Worm (Caenorhabditis elegans) whole organism, early embryonic: ENCODE results near the gene nhr-201.

Source experiments
- B0310.2 ChIP-seq: sonication (generic microtip); optimal IDR thresholded peaks from 2 replicates; lab custom pipeline; 2016; ENCODE audit warnings: mild to moderate bottlenecking, missing genetic modification characterization, missing compliant biosample characterization
- F13C5.2 ChIP-seq: sonication (generic microtip); optimal IDR thresholded peaks from 2 replicates; lab custom pipeline; 2017; ENCODE audit warnings: mild to moderate bottlenecking, missing genetic modification characterization, inconsistent platforms, missing compliant biosample characterization
- aly-1 ChIP-seq: sonication (generic microtip); optimal IDR thresholded peaks from 2 replicates; lab custom pipeline; 2016; ENCODE audit warnings: missing genetic modification characterization, missing compliant biosample characterization
- ama-1 ChIP-seq: fragments of 150-350 bp; optimal IDR thresholded peaks from 2 replicates; lab custom pipeline; 2014
- ceh-13 ChIP-seq: fragments of 200-800 bp; sonication (Bioruptor generic); optimal IDR thresholded peaks from 2 replicates; lab custom pipeline; 2018; ENCODE audit warnings: mild to moderate bottlenecking, missing genetic modification characterization, missing compliant biosample characterization
- ceh-36 ChIP-seq: sonication (generic microtip); optimal IDR thresholded peaks from 2 replicates; lab custom pipeline; 2016; ENCODE audit warnings: missing genetic modification characterization, inconsistent platforms, missing compliant biosample characterization
- ets-7 ChIP-seq: sonication (generic microtip); optimal IDR thresholded peaks from 2 replicates; lab custom pipeline; 2016; ENCODE audit warnings: missing genotype, missing genetic modification characterization, missing compliant biosample characterization
- flt-1 ChIP-seq: fragments of 200-800 bp; sonication (Bioruptor generic); IDR thresholded peaks from 2 replicates; pipeline ENCODE4 v1.3.6; 2022; ENCODE audit warnings: missing genetic modification characterization, missing compliant biosample characterization
- hmbx-1 ChIP-seq: sonication (generic microtip); optimal IDR thresholded peaks from 2 replicates; lab custom pipeline; 2016; ENCODE audit warnings: mild to moderate bottlenecking, missing genetic modification characterization, missing compliant biosample characterization
- hmg-4 ChIP-seq: fragments of 200-800 bp; sonication (Bioruptor generic); optimal IDR thresholded peaks from 2 replicates; lab custom pipeline; 2018; ENCODE audit warnings: mild to moderate bottlenecking, missing genetic modification characterization, missing compliant biosample characterization
- hnd-1 ChIP-seq: sonication (generic microtip); optimal IDR thresholded peaks from 2 replicates; lab custom pipeline; 2016; ENCODE audit warnings: missing genetic modification characterization, missing compliant biosample characterization
- pes-1 ChIP-seq: fragments of 200-800 bp; sonication (Bioruptor generic); IDR thresholded peaks from 2 replicates; pipeline ENCODE4 v1.3.6; 2022; ENCODE audit warnings: missing genetic modification reagents, missing genetic modification characterization, missing compliant biosample characterization
- scrt-1 ChIP-seq: fragments of 200-800 bp; sonication (Bioruptor generic); IDR thresholded peaks from 2 replicates; pipeline ENCODE4 v1.3.6; 2022; ENCODE audit warnings: missing genetic modification characterization, missing compliant biosample characterization
- sea-1 ChIP-seq: fragments of 200-800 bp; sonication (Bioruptor generic); conservative IDR thresholded peaks from 2 replicates; pipeline ENCODE4 v1.3.6; 2022; ENCODE audit warnings: missing genetic modification characterization, missing compliant biosample characterization
- tbx-11 ChIP-seq: fragments of 200-800 bp; sonication (Bioruptor generic); IDR thresholded peaks from 2 replicates; pipeline ENCODE4 v1.3.6; 2022; ENCODE audit warnings: missing genetic modification characterization, missing compliant biosample characterization
- tbx-37 ChIP-seq: fragments of 200-800 bp; sonication (Bioruptor generic); conservative IDR thresholded peaks from 2 replicates; pipeline ENCODE4 v1.3.6; 2022; ENCODE audit warnings: missing genetic modification reagents, missing genetic modification characterization, missing compliant biosample characterization
- tra-4 ChIP-seq: sonication (generic microtip); optimal IDR thresholded peaks from 2 replicates; lab custom pipeline; 2017; ENCODE audit warnings: missing genetic modification characterization, missing compliant biosample characterization

nhr-201 gene

DNA sequence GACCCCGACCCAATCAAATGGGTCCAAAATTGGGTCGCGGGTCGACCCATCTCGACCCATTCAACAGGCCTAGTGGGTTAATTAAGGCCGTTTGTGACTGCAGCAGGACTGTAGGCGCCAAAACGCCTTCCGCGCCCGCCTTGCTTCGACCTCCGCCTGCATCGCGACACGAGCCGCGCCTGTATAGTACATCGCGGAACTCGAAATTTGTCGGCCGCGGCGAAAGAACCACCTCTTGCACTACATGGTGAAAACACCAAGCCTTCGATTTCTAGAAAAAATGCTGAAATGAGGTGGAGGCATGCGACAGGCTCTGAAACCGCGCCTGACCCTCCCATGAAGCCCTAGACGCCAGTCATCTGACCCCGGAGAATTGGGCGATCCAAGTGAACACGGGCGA lies 23.4 kb downstream of the nhr-201 start:
- no peak for TF ChIP-seq F13C5.2 (tag; lab: Kevin White, UChicago)
- TF ChIP-seq hmbx-1 = no peak
- TF ChIP-seq tbx-11 = no peak
- no peak for TF ChIP-seq ceh-36 (tag; lab: Kevin White, UChicago)
- no peak for TF ChIP-seq tra-4 (tag; lab: Kevin White, UChicago)
- TF ChIP-seq ama-1 (lab: Kevin White, UChicago) = no peak
- no peak for TF ChIP-seq ceh-13 (GFP tag; lab: Kevin White, UChicago)
- no peak for TF ChIP-seq ets-7 (tag; lab: Kevin White, UChicago)
- TF ChIP-seq hmg-4 (GFP tag; lab: Kevin White, UChicago) = no peak
- TF ChIP-seq scrt-1 = no peak
- TF ChIP-seq hnd-1 (tag; lab: Kevin White, UChicago) = no peak

DNA sequence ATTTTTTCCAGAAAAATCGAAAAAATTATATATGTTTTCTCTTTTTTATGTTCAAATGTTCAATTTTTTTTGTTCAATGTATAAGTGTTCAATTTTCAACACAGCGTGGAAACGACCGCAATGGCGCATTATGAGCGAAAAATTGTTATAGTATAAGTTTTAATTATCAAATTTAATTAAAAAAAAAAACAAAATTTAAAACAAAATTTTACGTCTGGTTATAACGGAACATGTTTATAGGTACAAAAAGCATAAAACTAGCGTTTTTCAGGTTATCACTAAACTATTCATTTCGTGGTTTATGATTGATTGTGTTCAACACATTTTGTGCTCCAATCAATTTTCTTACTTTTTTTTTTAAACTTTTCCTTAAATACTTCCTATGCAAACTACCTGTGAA lies 24.7 kb downstream of the nhr-201 start, which contains the start of gene nhr-106:
nhr-106 (plus strand) TSS at position 301 of the 400 bp plus-strand sequence.
- TF ChIP-seq F13C5.2 (tag; lab: Kevin White, UChicago) (no peak), hmg-4 (GFP tag; lab: Kevin White, UChicago) (no peak), ets-7 (tag; lab: Kevin White, UChicago) (no peak), ceh-13 (GFP tag; lab: Kevin White, UChicago) (no peak), pes-1 (GFP tag; lab: Robert Waterston, UW) (no peak), B0310.2 (tag; lab: Kevin White, UChicago) (no peak), ama-1 (lab: Kevin White, UChicago) (no peak)

ce11 chrV:491432-491831 lies 26.8 kb downstream of the nhr-201 start, which contains the start of gene str-196:
str-196 (plus strand) TSS chrV:491732.
- TF ChIP-seq ceh-36 (tag; lab: Kevin White, UChicago) = no peak
- no peak for TF ChIP-seq aly-1
- TF ChIP-seq flt-1 (GFP tag; lab: Robert Waterston, UW) = no peak
- no peak for TF ChIP-seq ets-7 (tag; lab: Kevin White, UChicago)
- TF ChIP-seq ama-1 (lab: Kevin White, UChicago) = no peak

DNA sequence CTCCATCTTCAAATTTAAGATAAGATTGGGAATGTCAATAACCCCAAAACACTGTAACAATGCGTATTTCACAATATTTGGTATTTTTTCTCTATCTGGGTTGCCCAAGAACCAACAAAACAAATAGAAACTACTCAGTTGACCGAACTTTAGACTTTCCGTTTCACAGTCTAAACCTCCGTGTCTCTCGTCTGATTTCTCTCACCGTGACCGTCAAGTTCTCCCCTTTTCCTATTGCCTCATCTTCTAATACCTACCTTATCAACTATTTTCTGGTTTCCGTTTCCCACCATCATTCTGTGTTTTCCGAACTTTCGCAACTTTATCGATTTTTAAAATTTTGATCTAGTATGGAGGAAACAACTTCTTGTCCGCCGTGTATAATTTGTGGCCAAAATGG lies 29.7 kb downstream of the nhr-201 start, which contains the start of gene nhr-131:
nhr-131 (plus strand) TSS at position 87 of the 400 bp plus-strand sequence.
- TF ChIP-seq sea-1 (no peak), tbx-11 (no peak), aly-1 (no peak), ceh-13 (GFP tag; lab: Kevin White, UChicago) (no peak), ceh-36 (tag; lab: Kevin White, UChicago) (no peak), ama-1 (lab: Kevin White, UChicago) (no peak), B0310.2 (tag; lab: Kevin White, UChicago) (no peak), scrt-1 (no peak), F13C5.2 (tag; lab: Kevin White, UChicago) (no peak), hmbx-1 (no peak), hmg-4 (GFP tag; lab: Kevin White, UChicago) (no peak), flt-1 (GFP tag; lab: Robert Waterston, UW) (no peak), tbx-37 (GFP tag; lab: Robert Waterston, UW) (no peak)

DNA sequence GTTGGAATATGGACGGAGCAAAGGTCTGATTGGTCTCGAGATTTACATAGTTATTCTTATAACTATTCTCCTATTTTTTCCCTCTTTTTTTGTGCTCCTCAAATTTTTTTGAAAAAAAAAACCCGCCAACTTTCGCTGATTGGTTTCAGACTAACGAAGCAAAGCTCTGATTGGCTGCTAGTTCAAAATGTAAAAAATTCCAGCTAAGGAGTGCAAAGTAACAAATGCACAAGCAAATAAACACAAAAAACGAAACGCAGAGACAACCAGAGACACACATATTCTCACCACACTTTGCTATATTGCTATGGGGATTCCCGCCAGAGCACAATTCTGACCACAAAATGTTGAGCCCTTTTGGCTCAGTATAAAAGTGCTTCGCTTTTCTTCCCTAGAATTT lies 32.8 kb downstream of the nhr-201 start, which contains the start of gene T01G6.1:
T01G6.1 (plus strand) TSS at position 301 of the 400 bp plus-strand sequence.
- TF ChIP-seq ets-7 (tag; lab: Kevin White, UChicago) (no peak), ama-1 (lab: Kevin White, UChicago) (no peak), ceh-13 (GFP tag; lab: Kevin White, UChicago) (no peak), B0310.2 (tag; lab: Kevin White, UChicago) (no peak), F13C5.2 (tag; lab: Kevin White, UChicago) (no peak), hmbx-1 (no peak), pes-1 (GFP tag; lab: Robert Waterston, UW) (no peak), tra-4 (tag; lab: Kevin White, UChicago) (no peak), ceh-36 (tag; lab: Kevin White, UChicago) (no peak), scrt-1 (no peak), hmg-4 (GFP tag; lab: Kevin White, UChicago) (no peak), flt-1 (GFP tag; lab: Robert Waterston, UW) (no peak), tbx-37 (GFP tag; lab: Robert Waterston, UW) (no peak), aly-1 (no peak), hnd-1 (tag; lab: Kevin White, UChicago) (no peak), tbx-11 (no peak), sea-1 (no peak)

ce11 chrV:500535-500934 lies 35.9 kb downstream of the nhr-201 start:
- TF ChIP-seq tbx-37 (GFP tag; lab: Robert Waterston, UW) (no peak), ceh-13 (GFP tag; lab: Kevin White, UChicago) (no peak), tbx-11 (no peak), pes-1 (GFP tag; lab: Robert Waterston, UW) (no peak), aly-1 (no peak), ets-7 (tag; lab: Kevin White, UChicago) (no peak), F13C5.2 (tag; lab: Kevin White, UChicago) (no peak), hmg-4 (GFP tag; lab: Kevin White, UChicago) (no peak), flt-1 (GFP tag; lab: Robert Waterston, UW) (no peak), B0310.2 (tag; lab: Kevin White, UChicago) (no peak), ama-1 (lab: Kevin White, UChicago) (no peak), hmbx-1 (no peak), hnd-1 (tag; lab: Kevin White, UChicago) (no peak), sea-1 (no peak)

ce11 chrV:501230-501629 lies 36.6 kb downstream of the nhr-201 start, which contains the start of gene str-256:
str-256 (minus strand) TSS chrV:501330.
- TF ChIP-seq sea-1 = no peak
- no peak for TF ChIP-seq aly-1
- no peak for TF ChIP-seq F13C5.2 (tag; lab: Kevin White, UChicago)
- no peak for TF ChIP-seq ama-1 (lab: Kevin White, UChicago)
- no peak for TF ChIP-seq hmg-4 (GFP tag; lab: Kevin White, UChicago)
- TF ChIP-seq ceh-13 (GFP tag; lab: Kevin White, UChicago) = no peak
- no peak for TF ChIP-seq tra-4 (tag; lab: Kevin White, UChicago)
- TF ChIP-seq scrt-1 = no peak
- TF ChIP-seq pes-1 (GFP tag; lab: Robert Waterston, UW) = no peak
- no peak for TF ChIP-seq hnd-1 (tag; lab: Kevin White, UChicago)
- TF ChIP-seq ceh-36 (tag; lab: Kevin White, UChicago) = no peak
- no peak for TF ChIP-seq ets-7 (tag; lab: Kevin White, UChicago)
- no peak for TF ChIP-seq flt-1 (GFP tag; lab: Robert Waterston, UW)
- TF ChIP-seq B0310.2 (tag; lab: Kevin White, UChicago) = no peak
- no peak for TF ChIP-seq tbx-11
- no peak for TF ChIP-seq hmbx-1
